Worm (Caenorhabditis elegans) whole organism, mixed stage, embryonic: Measurements from ENCODE around the gene sup-26.

Experiments used
- M03D4.4 ChIP-seq: sonication (generic microtip); optimal IDR thresholded peaks from 2 replicates; lab custom pipeline; 2017; ENCODE audit warnings: mild to moderate bottlenecking, missing genetic modification characterization, missing compliant biosample characterization
- blmp-1 ChIP-seq: fragments of 150-350 bp; optimal IDR thresholded peaks from 2 replicates; lab custom pipeline; 2014; ENCODE audit warnings: missing biosample characterization, missing genetic modification characterization
- ceh-39 ChIP-seq: fragments of 150-350 bp; optimal IDR thresholded peaks from 2 replicates; lab custom pipeline; 2014; ENCODE audit warnings: missing biosample characterization, missing genetic modification characterization
- ceh-43 ChIP-seq: fragments of 200-800 bp; sonication (Bioruptor generic); optimal IDR thresholded peaks from 2 replicates; lab custom pipeline; 2018; ENCODE audit warnings: mild to moderate bottlenecking, missing genetic modification characterization, moderate library complexity, missing compliant biosample characterization
- ceh-83 ChIP-seq: fragments of 200-800 bp; sonication (Bioruptor generic); optimal IDR thresholded peaks from 2 replicates; lab custom pipeline; 2018; ENCODE audit warnings: mild to moderate bottlenecking, missing genetic modification characterization, missing compliant biosample characterization
- ces-1 ChIP-seq: fragments of 150-350 bp; optimal IDR thresholded peaks from 2 replicates; lab custom pipeline; 2014; ENCODE audit warnings: missing biosample characterization, missing genetic modification reagents, missing genetic modification characterization
- cnd-1 ChIP-seq: fragments of 200-800 bp; sonication (Bioruptor generic); optimal IDR thresholded peaks from 2 replicates; lab custom pipeline; 2018; ENCODE audit warnings: mild to moderate bottlenecking, missing genetic modification characterization, missing compliant biosample characterization
- drap-1 ChIP-seq: fragments of 200-800 bp; sonication (Bioruptor generic); optimal IDR thresholded peaks from 3 replicates; lab custom pipeline; 2018; ENCODE audit warnings: mild to moderate bottlenecking, missing genetic modification characterization, missing compliant biosample characterization
- elt-1 ChIP-seq: sonication (generic microtip); optimal IDR thresholded peaks from 2 replicates; lab custom pipeline; 2017; ENCODE audit warnings: missing genetic modification characterization, mild to moderate bottlenecking, missing compliant biosample characterization, antibody characterized with exemption, moderate library complexity, borderline replicate concordance; ENCODE audit not compliant: insufficient read depth
- elt-3 ChIP-seq: fragments of 150-350 bp; optimal IDR thresholded peaks from 2 replicates; lab custom pipeline; 2014; ENCODE audit warnings: missing biosample characterization, missing genetic modification characterization
- flh-1 ChIP-seq: fragments of 200-800 bp; sonication (Bioruptor generic); optimal IDR thresholded peaks from 2 replicates; lab custom pipeline; 2018; ENCODE audit warnings: mild to moderate bottlenecking, missing genetic modification characterization, moderate library complexity, missing compliant biosample characterization
- ham-2 ChIP-seq: fragments of 200-800 bp; sonication (Bioruptor generic); optimal IDR thresholded peaks from 2 replicates; lab custom pipeline; 2018; ENCODE audit warnings: mild to moderate bottlenecking, missing genetic modification characterization, missing compliant biosample characterization
- hlh-1 ChIP-seq: fragments of 150-350 bp; optimal IDR thresholded peaks from 2 replicates; lab custom pipeline; 2014; ENCODE audit warnings: missing biosample characterization, missing genetic modification reagents, missing genetic modification characterization
- lin-32 ChIP-seq: fragments of 200-800 bp; sonication (Bioruptor generic); optimal IDR thresholded peaks from 2 replicates; lab custom pipeline; 2018; ENCODE audit warnings: mild to moderate bottlenecking, missing genetic modification characterization, missing compliant biosample characterization
- lsy-2 ChIP-seq: fragments of 150-350 bp; optimal IDR thresholded peaks from 2 replicates; lab custom pipeline; 2014; ENCODE audit warnings: missing biosample characterization, missing genetic modification characterization
- mab-5 ChIP-seq: fragments of 150-350 bp; optimal IDR thresholded peaks from 2 replicates; lab custom pipeline; 2014; ENCODE audit warnings: missing biosample characterization, missing genetic modification characterization
- mep-1 ChIP-seq: fragments of 150-350 bp; optimal IDR thresholded peaks from 2 replicates; lab custom pipeline; 2017; ENCODE audit warnings: missing biosample characterization, missing genetic modification reagents, missing genetic modification characterization, inconsistent platforms
- mls-2 ChIP-seq: sonication (generic microtip); optimal IDR thresholded peaks from 2 replicates; lab custom pipeline; 2016; ENCODE audit warnings: mild to moderate bottlenecking, missing genetic modification characterization, moderate library complexity, missing compliant biosample characterization
- nhr-12 ChIP-seq: fragments of 150-350 bp; optimal IDR thresholded peaks from 2 replicates; lab custom pipeline; 2014; ENCODE audit warnings: missing biosample characterization, missing genetic modification characterization
- nhr-2 ChIP-seq: fragments of 150-350 bp; optimal IDR thresholded peaks from 2 replicates; lab custom pipeline; 2014; ENCODE audit warnings: missing biosample characterization, missing genetic modification characterization
- nhr-237 ChIP-seq: fragments of 150-350 bp; optimal IDR thresholded peaks from 2 replicates; lab custom pipeline; 2014; ENCODE audit warnings: missing biosample characterization, missing genetic modification characterization
- nhr-28 ChIP-seq: fragments of 150-350 bp; optimal IDR thresholded peaks from 2 replicates; lab custom pipeline; 2014; ENCODE audit warnings: missing biosample characterization, missing genetic modification characterization
- nhr-76 ChIP-seq: sonication (generic microtip); optimal IDR thresholded peaks from 2 replicates; lab custom pipeline; 2017; ENCODE audit warnings: missing biosample characterization, missing genetic modification characterization
- pha-4 ChIP-seq: fragments of 150-350 bp; optimal IDR thresholded peaks from 2 replicates; lab custom pipeline; 2018; ENCODE audit warnings: missing biosample characterization, missing genetic modification reagents, missing genetic modification characterization
- snpc-4 ChIP-seq: fragments of 150-350 bp; optimal IDR thresholded peaks from 2 replicates; lab custom pipeline; 2014; ENCODE audit warnings: missing biosample characterization, missing genetic modification characterization
- sptf-1 ChIP-seq: sonication (generic microtip); optimal IDR thresholded peaks from 2 replicates; lab custom pipeline; 2017; ENCODE audit warnings: mild to moderate bottlenecking, missing genetic modification characterization, moderate library complexity, missing compliant biosample characterization
- tbx-8 ChIP-seq: fragments of 200-800 bp; sonication (Bioruptor generic); optimal IDR thresholded peaks from 2 replicates; lab custom pipeline; 2018; ENCODE audit warnings: mild to moderate bottlenecking, missing genetic modification characterization, moderate library complexity, missing compliant biosample characterization
- unc-120 ChIP-seq: sonication (generic microtip); optimal IDR thresholded peaks from 2 replicates; lab custom pipeline; 2017; ENCODE audit warnings: missing genetic modification characterization, missing compliant biosample characterization; ENCODE audit not compliant: poor library complexity, severe bottlenecking
- unc-39 ChIP-seq: fragments of 150-350 bp; optimal IDR thresholded peaks from 2 replicates; lab custom pipeline; 2014; ENCODE audit warnings: missing biosample characterization, missing genetic modification characterization
- unc-62 ChIP-seq: fragments of 150-350 bp; optimal IDR thresholded peaks from 2 replicates; lab custom pipeline; 2014; ENCODE audit warnings: missing biosample characterization, missing genetic modification reagents, missing genetic modification characterization
- zip-8 ChIP-seq: fragments of 150-350 bp; optimal IDR thresholded peaks from 2 replicates; lab custom pipeline; 2014; ENCODE audit warnings: missing biosample characterization, missing genetic modification characterization

Gene sup-26

DNA sequence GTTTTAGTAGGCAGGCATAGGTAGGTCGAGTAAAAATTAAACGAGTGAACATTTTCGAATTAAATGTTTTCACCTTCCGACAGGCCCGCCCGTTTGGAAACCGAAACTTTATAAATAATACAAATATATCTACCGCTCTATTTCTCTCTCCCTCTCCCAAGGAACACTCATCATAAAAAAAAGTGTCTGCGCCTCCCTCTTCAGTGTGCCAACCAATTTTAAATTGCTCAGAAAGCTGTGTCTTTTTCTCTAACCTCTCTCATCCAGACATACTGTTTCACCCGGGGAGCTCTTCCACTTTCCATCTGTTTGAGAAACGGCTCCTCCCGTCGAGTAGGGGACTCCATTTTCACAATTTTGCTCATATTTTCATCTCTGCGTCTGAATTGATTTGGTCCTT, 43.1 kb upstream of the sup-26 start:
- TF ChIP-seq unc-120 (tag; lab: Kevin White, UChicago) (peak; percentile 55), flh-1 (GFP tag; lab: Kevin White, UChicago) (no peak), unc-62 (GFP tag; lab: Kevin White, UChicago) (no peak), unc-39 (tag; lab: Kevin White, UChicago) (no peak), cnd-1 (no peak), sptf-1 (tag; lab: Kevin White, UChicago) (no peak), zip-8 (tag; lab: Kevin White, UChicago) (no peak), snpc-4 (tag; lab: Kevin White, UChicago) (no peak), elt-1 (no peak), ham-2 (GFP tag; lab: Kevin White, UChicago) (no peak), nhr-237 (peak; percentile 30), mep-1 (tag; lab: Kevin White, UChicago) (no peak), ces-1 (GFP tag; lab: Kevin White, UChicago) (peak; percentile 73)

DNA sequence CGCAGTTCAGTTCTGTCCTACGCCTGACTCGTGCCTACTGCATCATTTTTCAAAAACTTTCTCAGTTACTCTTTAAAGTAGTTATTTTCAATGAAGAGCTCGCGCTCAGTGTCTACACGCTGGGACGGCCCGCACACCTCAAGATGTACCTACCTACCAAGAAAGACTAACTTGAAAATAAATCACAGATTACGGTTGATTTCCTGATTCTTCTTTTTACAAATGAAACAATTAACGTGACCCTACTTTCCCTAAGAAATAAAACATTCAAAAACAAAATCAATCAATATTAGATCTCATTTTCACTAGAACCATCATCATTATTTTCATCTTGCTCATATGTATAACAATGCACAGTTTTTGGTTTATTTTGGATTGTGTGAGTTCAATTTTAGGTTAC, 41.4 kb upstream of the sup-26 start, which contains the start of gene H38K22.7:
Gene H38K22.7 (plus strand): TSS at position 301 of the 400 bp plus-strand sequence.
- TF ChIP-seq nhr-12 (tag; lab: Kevin White, UChicago), result no peak
- TF ChIP-seq M03D4.4 (tag; lab: Kevin White, UChicago), result no peak
- no peak for TF ChIP-seq unc-62 (GFP tag; lab: Kevin White, UChicago)
- no peak for TF ChIP-seq nhr-76 (tag; lab: Kevin White, UChicago)
- TF ChIP-seq nhr-2, result no peak
- no peak for TF ChIP-seq mls-2 (tag; lab: Kevin White, UChicago)
- TF ChIP-seq ces-1 (GFP tag; lab: Kevin White, UChicago), result no peak
- no peak for TF ChIP-seq tbx-8 (GFP tag; lab: Kevin White, UChicago)
- no peak for TF ChIP-seq unc-120 (tag; lab: Kevin White, UChicago)

DNA sequence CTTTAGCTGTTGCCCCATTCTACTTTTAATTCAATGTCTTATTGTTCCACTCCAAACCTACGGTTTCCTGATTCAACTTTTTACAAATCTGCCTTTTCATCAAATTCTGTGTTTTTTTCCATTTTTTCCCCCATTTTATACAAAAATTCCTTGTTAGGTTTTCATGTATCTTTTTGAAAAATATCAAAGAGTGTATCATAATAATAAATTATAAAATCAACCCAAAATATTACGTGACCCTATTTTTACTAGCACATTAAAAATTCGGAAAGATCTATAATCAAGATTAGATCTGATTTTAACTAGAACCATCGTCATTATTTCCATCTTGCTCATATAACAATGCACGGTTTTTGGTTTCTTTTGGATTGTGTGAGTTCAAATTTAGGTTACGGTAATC, 40.1 kb upstream of the sup-26 start, which contains the start of gene H38K22.6:
Gene H38K22.6 (plus strand): TSS at position 301 of the 400 bp plus-strand sequence.
- TF ChIP-seq flh-1 (GFP tag; lab: Kevin White, UChicago) (no peak), pha-4 (no peak), mls-2 (tag; lab: Kevin White, UChicago) (no peak), lin-32 (no peak), zip-8 (tag; lab: Kevin White, UChicago) (no peak), ceh-83 (GFP tag; lab: Kevin White, UChicago) (no peak), drap-1 (no peak), lsy-2 (tag; lab: Kevin White, UChicago) (no peak), elt-3 (tag; lab: Kevin White, UChicago) (no peak), ces-1 (GFP tag; lab: Kevin White, UChicago) (no peak), cnd-1 (no peak), nhr-12 (tag; lab: Kevin White, UChicago) (no peak), tbx-8 (GFP tag; lab: Kevin White, UChicago) (no peak)
- TF ChIP-seq, all 35 proteins: peak for 0

DNA sequence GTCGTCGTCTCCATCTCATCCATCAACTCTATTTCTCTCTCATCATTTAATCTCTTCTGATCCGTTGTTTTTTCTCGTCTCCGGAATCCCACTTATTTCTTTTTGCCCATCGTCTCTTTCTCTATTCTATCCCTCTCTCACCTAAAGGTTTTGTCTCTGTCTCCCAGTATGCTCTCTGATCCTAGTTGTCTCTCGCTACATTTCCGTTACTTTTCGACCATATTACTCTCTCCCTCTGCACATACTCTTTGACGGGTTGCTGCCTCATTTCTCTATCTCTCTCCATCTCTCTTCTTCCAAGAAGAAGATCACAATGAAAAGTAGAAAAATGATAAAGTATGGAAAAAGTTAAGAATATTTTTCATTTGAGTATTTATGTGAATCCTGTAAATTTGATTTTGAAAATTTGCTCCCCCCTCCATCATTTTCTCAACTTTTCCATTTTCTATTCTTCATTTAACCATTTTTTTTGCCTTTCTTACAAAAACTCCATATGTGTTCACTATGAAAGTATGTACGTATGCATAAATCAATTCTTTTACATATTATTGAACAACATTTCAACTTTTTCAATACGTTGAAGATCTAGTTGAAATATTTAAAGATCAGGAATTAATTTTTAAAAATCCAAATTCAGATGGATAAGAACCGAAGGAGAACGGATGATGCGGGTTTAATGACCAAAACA, 37.2 kb upstream of the sup-26 start, which contains the start of gene tag-131:
Gene tag-131 (plus strand): TSS at position 638 of the 688 bp plus-strand sequence.
- TF ChIP-seq unc-120 (tag; lab: Kevin White, UChicago), result peak; percentile 41
- no peak for TF ChIP-seq flh-1 (GFP tag; lab: Kevin White, UChicago)
- TF ChIP-seq unc-62 (GFP tag; lab: Kevin White, UChicago), result peak; percentile 64
- peak; percentile 74 for TF ChIP-seq hlh-1 (tag; lab: Kevin White, UChicago)
- no peak for TF ChIP-seq cnd-1
- TF ChIP-seq ceh-39 (tag; lab: Kevin White, UChicago), result peak; percentile 3
- TF ChIP-seq elt-3 (tag; lab: Kevin White, UChicago), result peak; percentile 4
- TF ChIP-seq blmp-1 (tag; lab: Kevin White, UChicago), result peak; percentile 15

DNA sequence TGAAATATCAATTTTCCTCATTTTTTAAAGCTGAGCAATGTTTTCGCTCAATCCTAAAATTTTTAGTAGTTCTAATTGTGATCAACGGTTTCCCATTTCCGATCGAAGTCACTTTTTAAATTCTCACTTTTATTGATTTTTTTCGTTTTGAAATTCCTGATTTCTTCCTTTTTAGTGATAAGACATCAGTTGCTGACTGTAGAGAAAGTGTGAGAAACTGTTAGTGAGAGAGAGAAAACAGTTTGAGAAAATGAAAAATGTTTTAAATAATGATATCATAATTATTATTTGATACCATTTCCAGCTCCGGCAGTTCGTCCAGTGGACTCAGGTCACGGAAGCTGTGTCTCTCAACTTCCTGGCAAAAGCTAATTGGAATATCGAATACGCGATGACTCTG, 34.5 kb upstream of the sup-26 start:
- TF ChIP-seq mab-5 (tag; lab: Kevin White, UChicago), result no peak
- no peak for TF ChIP-seq nhr-28
- TF ChIP-seq snpc-4 (tag; lab: Kevin White, UChicago), result no peak
- TF ChIP-seq zip-8 (tag; lab: Kevin White, UChicago), result no peak
- TF ChIP-seq nhr-12 (tag; lab: Kevin White, UChicago), result no peak
- TF ChIP-seq mep-1 (tag; lab: Kevin White, UChicago), result no peak
- TF ChIP-seq tbx-8 (GFP tag; lab: Kevin White, UChicago), result no peak
- no peak for TF ChIP-seq mls-2 (tag; lab: Kevin White, UChicago)
- TF ChIP-seq hlh-1 (tag; lab: Kevin White, UChicago), result no peak
- no peak for TF ChIP-seq nhr-2
- TF ChIP-seq lin-32, result no peak
- no peak for TF ChIP-seq blmp-1 (tag; lab: Kevin White, UChicago)
- TF ChIP-seq unc-39 (tag; lab: Kevin White, UChicago), result no peak
- no peak for TF ChIP-seq ces-1 (GFP tag; lab: Kevin White, UChicago)
- TF ChIP-seq ceh-43 (GFP tag; lab: Kevin White, UChicago), result no peak
- TF ChIP-seq elt-1, result no peak
- no peak for TF ChIP-seq nhr-76 (tag; lab: Kevin White, UChicago)
